Worm (Caenorhabditis elegans) whole organism, L1 larva: ENCODE data around the gene C49F5.6.

Experiments used
- aly-2 ChIP-seq: fragments of 150-350 bp; optimal IDR thresholded peaks from 2 replicates; lab custom pipeline; 2014; ENCODE audit warnings: missing biosample characterization, missing genetic modification characterization
- ama-1 ChIP-seq: fragments of 150-350 bp; optimal IDR thresholded peaks from 2 replicates; lab custom pipeline; 2014
- ceh-63 ChIP-seq: fragments of 200-800 bp; sonication (Bioruptor generic); optimal IDR thresholded peaks from 2 replicates; lab custom pipeline; 2018; ENCODE audit warnings: mild to moderate bottlenecking, missing genetic modification characterization, missing compliant biosample characterization
- fos-1 ChIP-seq: fragments of 150-350 bp; optimal IDR thresholded peaks from 2 replicates; lab custom pipeline; 2014; ENCODE audit warnings: missing biosample characterization, missing genetic modification characterization
- jun-1 ChIP-seq: fragments of 150-350 bp; optimal IDR thresholded peaks from 2 replicates; lab custom pipeline; 2014; ENCODE audit warnings: missing biosample characterization, missing genetic modification reagents, missing genetic modification characterization
- lsy-2 ChIP-seq, 2 experiments: fragments of 150-350 bp; optimal IDR thresholded peaks; 2 replicates each; lab custom pipeline; 2014; ENCODE audit warnings: missing biosample characterization in 2 of 2, missing genetic modification characterization in 2 of 2
- mep-1 ChIP-seq: fragments of 150-350 bp; optimal IDR thresholded peaks from 2 replicates; lab custom pipeline; 2014; ENCODE audit warnings: missing biosample characterization, missing genetic modification characterization
- nhr-28 ChIP-seq: fragments of 150-350 bp; optimal IDR thresholded peaks from 2 replicates; lab custom pipeline; 2014; ENCODE audit warnings: missing biosample characterization, missing genetic modification characterization
- skn-1 ChIP-seq: fragments of 150-350 bp; optimal IDR thresholded peaks from 2 replicates; lab custom pipeline; 2014; ENCODE audit warnings: missing biosample characterization, missing genetic modification characterization

ce11 chrX:11938826-11939225, 49.3 kb upstream of the C49F5.6 start, which contains the start of gene F55G7.5:
- TF ChIP-seq ceh-63 (GFP tag; lab: Kevin White, UChicago): no peak
- TF ChIP-seq skn-1 (tag; lab: Kevin White, UChicago): no peak
- no peak for TF ChIP-seq mep-1 (tag; lab: Kevin White, UChicago)
- no peak for TF ChIP-seq lsy-2 (tag; optimal IDR thresholded peaks at IDR 0.05; lab: Kevin White, UChicago)
- TF ChIP-seq aly-2 (tag; lab: Kevin White, UChicago): no peak
- TF ChIP-seq ama-1 (lab: Kevin White, UChicago): no peak
- TF ChIP-seq nhr-28: no peak
- TF ChIP-seq jun-1 (tag; lab: Kevin White, UChicago): no peak
- TF ChIP-seq fos-1 (tag; lab: Kevin White, UChicago): no peak
